Fruit fly (Drosophila melanogaster) whole organism, prepupa: Measurements from ENCODE around the gene robl37BC.

Experiments used
- Blimp-1 ChIP-seq: fragments of 200-800 bp; sonication (Bioruptor generic); optimal IDR thresholded peaks from 3 replicates; lab custom pipeline; 2017; ENCODE audit warnings: missing biosample characterization, missing genetic modification characterization, mild to moderate bottlenecking, moderate library complexity, missing genetic modification reagents
- CG10631 ChIP-seq: fragments of 200-800 bp; sonication (Bioruptor generic); optimal IDR thresholded peaks from 2 replicates; lab custom pipeline; 2016; ENCODE audit warnings: missing biosample characterization, missing genetic modification characterization
- CG10669 ChIP-seq: fragments of 200-800 bp; sonication (Bioruptor generic); optimal IDR thresholded peaks from 3 replicates; lab custom pipeline; 2018; ENCODE audit warnings: missing biosample characterization, mild to moderate bottlenecking, missing genetic modification characterization, moderate library complexity
- CG11762 ChIP-seq: fragments of 200-800 bp; sonication (Bioruptor generic); optimal IDR thresholded peaks from 3 replicates; lab custom pipeline; 2016; ENCODE audit warnings: missing biosample characterization, missing genetic modification characterization; ENCODE audit not compliant: insufficient read depth
- CG11902 ChIP-seq: fragments of 200-800 bp; sonication (Bioruptor generic); optimal IDR thresholded peaks from 3 replicates; lab custom pipeline; 2016; ENCODE audit warnings: missing biosample characterization, missing genetic modification characterization
- CG15336 ChIP-seq: fragments of 200-800 bp; sonication (Bioruptor generic); IDR thresholded peaks from 2 replicates; pipeline ENCODE4 v1.3.6; 2022; ENCODE audit warnings: missing biosample characterization, missing genetic modification characterization
- CG1621 ChIP-seq: fragments of 200-800 bp; sonication (Bioruptor generic); optimal IDR thresholded peaks from 3 replicates; lab custom pipeline; 2018; ENCODE audit warnings: missing biosample characterization, mild to moderate bottlenecking, missing genetic modification characterization
- CG3032 ChIP-seq: fragments of 200-800 bp; optimal IDR thresholded peaks from 2 replicates; lab custom pipeline; 2019; ENCODE audit warnings: missing biosample characterization, mild to moderate bottlenecking, missing genetic modification characterization, moderate library complexity
- CG31627 ChIP-seq: fragments of 200-800 bp; sonication (Bioruptor generic); optimal IDR thresholded peaks from 3 replicates; lab custom pipeline; 2016; ENCODE audit warnings: missing biosample characterization, missing genetic modification characterization
- CG32006 ChIP-seq: fragments of 200-800 bp; sonication (Bioruptor generic); optimal IDR thresholded peaks from 3 replicates; lab custom pipeline; 2017; ENCODE audit warnings: missing biosample characterization, mild to moderate bottlenecking, missing genetic modification characterization
- CG34406 ChIP-seq: fragments of 200-800 bp; sonication (Bioruptor generic); optimal IDR thresholded peaks from 3 replicates; lab custom pipeline; 2016; ENCODE audit warnings: missing biosample characterization, missing genetic modification characterization
- CG3919 ChIP-seq: fragments of 200-800 bp; sonication (Bioruptor generic); optimal IDR thresholded peaks from 3 replicates; lab custom pipeline; 2016; ENCODE audit warnings: missing biosample characterization, missing genetic modification characterization
- CG4318 ChIP-seq: fragments of 200-800 bp; sonication (Bioruptor generic); optimal IDR thresholded peaks from 3 replicates; lab custom pipeline; 2017; ENCODE audit warnings: missing biosample characterization, mild to moderate bottlenecking, missing genetic modification characterization
- CG6163 ChIP-seq: fragments of 200-800 bp; sonication (Bioruptor generic); IDR thresholded peaks from 3 replicates; pipeline ENCODE4 v1.3.6; 2022; ENCODE audit warnings: missing biosample characterization, missing genetic modification characterization
- CG6854 ChIP-seq: fragments of 200-800 bp; sonication (Bioruptor generic); optimal IDR thresholded peaks from 2 replicates; lab custom pipeline; 2017; ENCODE audit warnings: missing biosample characterization, mild to moderate bottlenecking, missing genetic modification characterization
- CG8119 ChIP-seq: fragments of 200-800 bp; sonication (Bioruptor generic); IDR thresholded peaks from 3 replicates; pipeline ENCODE4 v1.3.6; 2022; ENCODE audit warnings: missing biosample characterization, missing genetic modification characterization
- Eip75B ChIP-seq: fragments of 200-800 bp; sonication (Bioruptor generic); optimal IDR thresholded peaks from 3 replicates; lab custom pipeline; 2016; ENCODE audit warnings: missing biosample characterization, missing genetic modification characterization
- Eip78C ChIP-seq: fragments of 200-800 bp; sonication (Bioruptor generic); peaks from one replicate; lab custom pipeline; 2016; ENCODE audit warnings: missing biosample characterization, missing genetic modification characterization
- Eip93F ChIP-seq: fragments of 200-800 bp; sonication (Bioruptor generic); optimal IDR thresholded peaks from 2 replicates; lab custom pipeline; 2016; ENCODE audit warnings: missing biosample characterization, mild to moderate bottlenecking, missing genetic modification characterization
- Ets21C ChIP-seq: fragments of 200-800 bp; sonication (Bioruptor generic); optimal IDR thresholded peaks from 3 replicates; lab custom pipeline; 2016; ENCODE audit warnings: missing biosample characterization, missing genetic modification characterization
- Ets96B ChIP-seq: fragments of 200-800 bp; optimal IDR thresholded peaks from 2 replicates; lab custom pipeline; 2019; ENCODE audit warnings: missing biosample characterization, mild to moderate bottlenecking, missing genetic modification characterization, moderate library complexity
- Hr38 ChIP-seq: sonication (Bioruptor generic); optimal IDR thresholded peaks from 2 replicates; lab custom pipeline; 2016; ENCODE audit warnings: missing biosample characterization, missing genetic modification characterization
- Hr4 ChIP-seq: fragments of 200-800 bp; sonication (Bioruptor generic); optimal IDR thresholded peaks from 3 replicates; lab custom pipeline; 2016; ENCODE audit warnings: missing biosample characterization, missing genetic modification characterization
- Lpt ChIP-seq: fragments of 200-800 bp; sonication (Bioruptor generic); optimal IDR thresholded peaks from 3 replicates; lab custom pipeline; 2016; ENCODE audit warnings: missing biosample characterization, missing genetic modification characterization
- Sox102F ChIP-seq: fragments of 200-800 bp; sonication (Bioruptor generic); optimal IDR thresholded peaks from 2 replicates; lab custom pipeline; 2016; ENCODE audit warnings: missing biosample characterization, mild to moderate bottlenecking, missing genetic modification characterization
- Sox14 ChIP-seq: fragments of 200-800 bp; sonication (Bioruptor generic); optimal IDR thresholded peaks from 3 replicates; lab custom pipeline; 2016; ENCODE audit warnings: missing biosample characterization, missing genetic modification characterization
- Sox15 ChIP-seq: fragments of 200-800 bp; sonication (Bioruptor generic); optimal IDR thresholded peaks from 3 replicates; lab custom pipeline; 2016; ENCODE audit warnings: missing biosample characterization, missing genetic modification characterization
- achi ChIP-seq: fragments of 200-800 bp; sonication (Bioruptor generic); optimal IDR thresholded peaks from 3 replicates; lab custom pipeline; 2016; ENCODE audit warnings: missing biosample characterization, missing genetic modification characterization
- acj6 ChIP-seq: fragments of 200-800 bp; sonication (Bioruptor generic); optimal IDR thresholded peaks from 3 replicates; lab custom pipeline; 2016; ENCODE audit warnings: missing biosample characterization, missing genetic modification characterization
- cyc ChIP-seq: fragments of 200-800 bp; sonication (Bioruptor generic); optimal IDR thresholded peaks from 3 replicates; lab custom pipeline; 2016; ENCODE audit warnings: missing biosample characterization, missing genetic modification characterization
- eg ChIP-seq: fragments of 200-800 bp; sonication (Bioruptor generic); IDR thresholded peaks from 3 replicates; pipeline ENCODE4 v1.3.6; 2022; ENCODE audit warnings: missing biosample characterization, missing genetic modification characterization
- fd59A ChIP-seq: fragments of 200-800 bp; sonication (Bioruptor generic); optimal IDR thresholded peaks from 2 replicates; lab custom pipeline; 2017; ENCODE audit warnings: missing biosample characterization, mild to moderate bottlenecking, missing genetic modification characterization, missing genetic modification reagents
- fkh ChIP-seq: fragments of 200-800 bp; sonication (Bioruptor generic); optimal IDR thresholded peaks from 3 replicates; lab custom pipeline; 2017; ENCODE audit warnings: missing biosample characterization, mild to moderate bottlenecking, missing genetic modification characterization, moderate library complexity
- net ChIP-seq: fragments of 200-800 bp; sonication (Bioruptor generic); optimal IDR thresholded peaks from 3 replicates; lab custom pipeline; 2016; ENCODE audit warnings: missing biosample characterization, missing genetic modification characterization
- pdm3 ChIP-seq: fragments of 200-800 bp; sonication (Bioruptor generic); optimal IDR thresholded peaks from 3 replicates; lab custom pipeline; 2016; ENCODE audit warnings: missing biosample characterization, missing genetic modification characterization
- salr ChIP-seq, 2 experiments: fragments of 200-800 bp; sonication (Bioruptor generic); optimal IDR thresholded peaks; 3 replicates each; lab custom pipeline; 2016 to 2018; ENCODE audit warnings: missing biosample characterization in 2 of 2, missing genetic modification characterization in 2 of 2, mild to moderate bottlenecking in 1 of 2
- topi ChIP-seq: fragments of 200-800 bp; sonication (Bioruptor generic); optimal IDR thresholded peaks from 3 replicates; lab custom pipeline; 2016; ENCODE audit warnings: missing biosample characterization, missing genetic modification characterization

The robl37BC gene

DNA sequence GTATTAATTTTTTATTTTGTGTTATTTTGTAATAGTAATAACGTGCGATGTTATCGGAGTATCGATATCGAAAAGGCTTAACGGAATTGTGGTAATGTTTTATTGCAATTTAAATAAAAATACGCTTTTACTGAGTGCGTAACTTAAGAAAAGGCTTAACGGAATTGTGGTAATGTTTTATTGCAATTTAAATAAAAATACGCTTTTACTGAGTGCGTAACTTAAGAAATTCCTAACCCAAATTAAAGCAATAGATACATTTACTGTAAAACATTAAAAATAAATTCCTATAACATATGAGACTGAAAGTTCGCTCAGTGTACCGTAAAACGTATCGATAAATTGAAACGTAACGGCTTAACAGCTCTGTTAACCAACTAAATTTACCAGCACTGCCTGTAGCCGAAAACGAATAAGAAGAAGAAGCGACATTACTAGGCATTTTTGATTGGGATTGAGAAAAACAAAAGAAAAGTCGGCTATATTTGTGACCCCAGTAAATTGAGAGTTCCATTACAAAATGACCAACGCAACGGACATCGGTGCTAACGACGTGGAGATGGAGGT is 41.0 kb downstream of the robl37BC start, which contains the start of gene Rpn3 (continued):
- peak; percentile 77 for TF ChIP-seq achi (GFP tag; lab: Kevin White, UChicago)
- no peak for TF ChIP-seq fkh (GFP tag; lab: Kevin White, UChicago)
- TF ChIP-seq CG4318 (GFP tag; lab: Kevin White, UChicago), result no peak
- no peak for TF ChIP-seq CG10631 (GFP tag; lab: Kevin White, UChicago)
- TF ChIP-seq Eip78C (GFP tag; lab: Kevin White, UChicago), result peak; percentile 90
- TF ChIP-seq Hr38, result peak; percentile 26
- peak; percentile 82 for TF ChIP-seq topi (GFP tag; lab: Kevin White, UChicago)
- TF ChIP-seq CG6163, result peak; percentile 92
- peak; percentile 80 for TF ChIP-seq CG32006 (GFP tag; lab: Kevin White, UChicago)

DNA sequence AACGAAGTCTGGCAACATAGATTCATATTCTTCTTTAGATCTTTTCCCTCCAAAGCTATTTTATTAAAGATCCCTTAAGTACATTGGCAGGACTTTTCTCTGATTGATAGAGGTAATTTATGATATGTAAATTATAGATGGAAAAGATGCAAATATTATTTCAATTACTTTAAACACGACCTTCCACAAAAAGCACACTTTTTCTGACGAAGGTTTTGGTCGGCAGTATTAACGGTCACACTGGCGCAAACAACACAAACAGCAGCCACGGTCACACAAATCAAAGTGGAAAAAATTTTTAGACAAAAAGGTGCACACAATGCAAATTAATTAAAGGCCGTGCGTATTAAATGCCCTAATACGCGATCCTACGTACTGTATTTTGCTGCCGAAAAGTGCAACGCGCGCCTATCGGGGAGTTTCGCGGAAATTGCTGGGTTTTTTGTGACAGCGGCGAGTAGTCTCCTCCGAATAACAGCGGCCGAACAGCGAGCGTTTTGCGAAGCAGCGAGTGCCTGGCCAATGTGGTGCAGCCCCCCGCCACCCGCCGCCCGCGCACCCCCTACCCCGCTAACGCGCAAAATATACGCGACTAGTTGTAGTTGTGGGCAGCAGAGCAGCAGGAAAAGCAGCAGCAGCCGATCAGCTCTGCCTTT is 43.3 kb downstream of the robl37BC start, which contains the start of gene CG10492:
CG10492 (plus strand) TSS at position 219 of the 656 bp plus-strand sequence.
- TF ChIP-seq Sox14 (GFP tag; lab: Kevin White, UChicago) (peak; percentile 40), fkh (GFP tag; lab: Kevin White, UChicago) (no peak), CG15336 (peak; percentile 28; the same call in 1 of the 2 replicates), Lpt (no peak), Ets96B (no peak), Blimp-1 (GFP tag; lab: Kevin White, UChicago) (no peak), Hr38 (no peak), CG3032 (no peak), achi (GFP tag; lab: Kevin White, UChicago) (peak; percentile 15), Ets21C (GFP tag; lab: Kevin White, UChicago) (no peak), Eip75B (GFP tag; lab: Kevin White, UChicago) (no peak), CG32006 (GFP tag; lab: Kevin White, UChicago) (no peak), CG10669 (GFP tag; lab: Kevin White, UChicago) (no peak), eg (peak; percentile 33; the same call in 1 of the 3 replicates), acj6 (GFP tag; lab: Kevin White, UChicago) (no peak), CG10631 (GFP tag; lab: Kevin White, UChicago) (no peak), pdm3 (GFP tag; lab: Kevin White, UChicago) (no peak), Hr4 (no peak), CG31627 (no peak), CG11762 (GFP tag; lab: Kevin White, UChicago) (no peak), CG1621 (tag; lab: Kevin White, UChicago) (peak; percentile 47), CG8119 (peak; percentile 32; the same call in 1 of the 3 replicates), cyc (no peak), Eip78C (GFP tag; lab: Kevin White, UChicago) (peak; percentile 48), CG34406 (GFP tag; lab: Kevin White, UChicago) (no peak), salr (GFP tag; optimal IDR thresholded peaks at IDR 0.05; lab: Kevin White, UChicago) (no peak), Eip93F (GFP tag; lab: Kevin White, UChicago) (no peak), CG3919 (GFP tag; lab: Kevin White, UChicago) (no peak), net (GFP tag; lab: Kevin White, UChicago) (peak; percentile 10), CG11902 (no peak), Sox15 (GFP tag; lab: Kevin White, UChicago) (no peak), fd59A (GFP tag; lab: Kevin White, UChicago) (no peak), CG6854 (GFP tag; lab: Kevin White, UChicago) (peak; percentile 6), Sox102F (no peak)

DNA sequence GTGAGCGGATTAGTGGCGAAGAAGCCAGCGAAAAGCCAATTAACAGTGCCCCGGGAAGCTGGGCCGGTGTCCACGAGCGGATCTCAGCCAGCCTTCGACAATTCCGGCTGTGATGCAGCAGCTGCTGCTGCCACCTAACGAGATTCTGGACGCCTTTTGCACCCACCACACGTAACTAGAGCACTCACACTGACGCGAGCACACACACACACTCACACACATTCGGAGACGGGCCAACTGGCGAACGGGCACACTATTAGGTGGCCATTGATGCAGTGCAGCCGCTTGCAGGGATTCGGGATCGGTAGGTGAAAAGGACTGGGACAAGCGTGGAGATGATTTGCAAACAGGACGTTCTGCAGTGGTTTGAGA is 43.8 kb downstream of the robl37BC start:
- TF ChIP-seq CG6163 (peak; percentile 5; the same call in 1 of the 3 replicates), Hr4 (no peak), CG8119 (0 out of 3 replicates have a peak, but pooled peaks have one; percentile 8)
